Fruit fly (Drosophila melanogaster) S2 (cell line): Measurements from ENCODE around the gene CG8773.

Experiments
- CG8478 ChIP-seq: fragments of >200 bp; optimal IDR thresholded peaks from 2 replicates; lab custom pipeline; 2018
- CTCF ChIP-seq, 2 experiments: fragments of >200 bp; optimal IDR thresholded peaks; 2 replicates each; lab custom pipeline; 2018

DNA sequence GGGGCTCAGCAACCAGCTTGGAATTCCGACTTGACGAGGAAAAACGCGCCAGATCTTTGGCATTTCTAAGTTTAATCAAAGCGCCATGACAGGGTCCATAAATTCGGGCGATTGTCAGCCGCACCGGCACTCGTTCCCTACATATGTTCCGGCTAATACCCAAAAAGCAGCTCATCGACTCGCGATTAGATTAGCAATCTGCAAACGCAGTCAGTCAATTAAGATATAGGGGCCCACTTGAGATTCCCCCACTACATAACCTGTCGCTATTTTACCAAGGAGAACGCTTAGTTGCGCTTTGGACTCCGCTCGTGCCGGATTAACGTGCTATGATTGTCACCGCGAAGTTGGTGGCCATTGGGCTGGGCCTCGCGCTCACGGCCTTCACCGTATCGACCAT is at the start of gene CG8773:
- no peak for TF ChIP-seq CTCF (optimal IDR thresholded peaks at IDR 0.05; lab: Kevin White, UChicago)
- no peak for TF ChIP-seq CG8478 (lab: Kevin White, UChicago)
